Worm (Caenorhabditis elegans): ENCODE results near the gene ubc-15.

DNA sequence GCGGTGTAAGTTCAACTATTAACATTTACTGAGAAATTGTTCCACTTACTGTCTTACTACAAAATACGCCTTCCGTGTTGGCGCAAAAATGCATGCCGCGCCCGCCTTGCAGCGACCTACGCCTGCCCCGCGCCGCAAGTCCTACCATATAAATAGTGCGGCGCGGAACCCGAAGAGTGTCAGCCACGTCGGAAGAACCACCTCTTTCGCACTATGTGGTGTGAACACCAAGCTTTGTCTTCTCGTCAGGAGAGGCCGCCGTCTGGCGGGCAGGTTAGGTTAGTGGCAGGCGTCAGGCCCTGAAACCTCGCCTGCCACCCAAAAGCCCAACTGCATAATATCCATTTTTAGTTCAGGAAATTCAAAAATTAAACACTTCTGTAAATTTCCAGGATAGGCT lies 48.0 kb downstream of the ubc-15 start:
- TF ChIP-seq aly-2 (tag; optimal IDR thresholded peaks at IDR 0.05) (no peak), nhr-28 (tag; optimal IDR thresholded peaks at IDR 0.05) (no peak), lin-15B (tag; optimal IDR thresholded peaks at IDR 0.05) (no peak), F49E8.2 (tag; optimal IDR thresholded peaks at IDR 0.05; ENCODE audit: borderline replicate concordance) (no peak), fkh-10 (GFP tag; optimal IDR thresholded peaks at IDR 0.05) (no peak), lin-1 (GFP tag; IDR thresholded peaks at IDR 0.05) (no peak), egl-27 (tag; optimal IDR thresholded peaks at IDR 0.05) (no peak), dpl-1 (GFP tag; optimal IDR thresholded peaks at IDR 0.05) (no peak), egl-43 (GFP tag; IDR thresholded peaks at IDR 0.05) (no peak), vab-7 (GFP tag; IDR thresholded peaks at IDR 0.05) (no peak)
